Worm (Caenorhabditis elegans): ENCODE results near the gene unc-104.
A peak's percentile ranks its signal among the peaks of the same experiment; 100 is the strongest.

The unc-104 gene

DNA sequence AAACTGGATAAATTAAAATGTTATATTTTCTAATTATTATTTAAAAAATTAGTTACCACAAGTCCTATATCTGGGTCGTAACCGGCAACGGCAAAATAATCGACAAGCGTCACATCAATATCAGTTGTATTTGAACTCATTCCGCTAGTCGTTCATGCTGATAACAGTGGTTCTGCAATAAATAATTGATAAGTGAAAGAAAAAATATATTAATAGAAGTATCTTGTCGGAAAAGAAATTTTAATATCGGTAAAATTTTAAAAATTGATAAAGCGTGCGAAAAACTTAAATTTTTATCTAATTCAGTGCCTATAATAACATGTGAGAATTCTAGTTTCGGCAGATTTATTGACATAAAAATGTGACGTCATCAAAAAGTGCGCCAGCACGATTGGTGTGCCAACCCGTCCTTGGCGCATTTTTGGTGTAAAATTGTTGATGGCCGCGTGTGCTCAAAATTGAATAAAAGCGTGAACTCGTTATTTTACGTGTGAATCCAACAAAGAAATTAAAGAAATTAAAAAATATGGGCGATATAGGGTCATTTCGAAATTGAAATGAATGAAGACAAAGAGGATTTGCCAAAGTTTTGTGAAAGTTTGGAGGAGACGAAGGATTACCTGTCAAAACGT, 27.7 kb downstream of the unc-104 start, which contains the start of the genes lst-6 and lst-5:
TSS of gene lst-6 (minus strand) at position 140 of the 632 bp plus-strand sequence.
TSS of gene lst-5 (plus strand) at position 544 of the 632 bp plus-strand sequence.
- TF ChIP-seq cebp-1 (GFP tag; IDR thresholded peaks at IDR 0.05) (no peak), cebp-1 (tag; optimal IDR thresholded peaks at IDR 0.05) (peak; percentile 54), attf-3 (GFP tag; conservative IDR thresholded peaks at IDR 0.05) (peak; percentile 49; the same call in 1 of the 2 replicates), snpc-1.3 (tag; optimal IDR thresholded peaks at IDR 0.05; ENCODE audit: insufficient read depth) (no peak), nhr-80 (tag; optimal IDR thresholded peaks at IDR 0.05) (peak; percentile 69), let-526 (GFP tag; IDR thresholded peaks at IDR 0.05) (no peak), ztf-18 (tag; optimal IDR thresholded peaks at IDR 0.05) (peak; percentile 90), madf-8 (GFP tag; conservative IDR thresholded peaks at IDR 0.05) (no peak), F33H1.4 (GFP tag; IDR thresholded peaks at IDR 0.05) (peak; percentile 16; the same call in 1 of the 2 replicates), lin-26 (GFP tag; IDR thresholded peaks at IDR 0.05) (no peak), B0035.1 (tag; optimal IDR thresholded peaks at IDR 0.05) (no peak), snpc-4 (GFP tag; optimal IDR thresholded peaks at IDR 0.05) (no peak), snpc-4 (tag; optimal IDR thresholded peaks at IDR 0.05) (peak in 2 of 4 experiments; percentile 10 to 46), dox-1 (GFP tag; IDR thresholded peaks at IDR 0.05) (0 out of 2 replicates have a peak, but pooled peaks have one; percentile 33), lin-54 (GFP tag; optimal IDR thresholded peaks at IDR 0.05) (peak; percentile 17), atf-7 (tag; optimal IDR thresholded peaks at IDR 0.05) (peak; percentile 57), mcd-1 (GFP tag; IDR thresholded peaks at IDR 0.05) (peak; percentile 76), let-607 (tag; optimal IDR thresholded peaks at IDR 0.05) (peak in 1 of 2 experiments; percentile 23), zfh-2 (GFP tag; conservative IDR thresholded peaks at IDR 0.05) (no peak), attf-5 (GFP tag; optimal IDR thresholded peaks at IDR 0.05) (peak; percentile 56), hmg-1.2 (GFP tag; IDR thresholded peaks at IDR 0.05) (peak; percentile 25; the same call in 1 of the 2 replicates), hlh-26 (GFP tag; conservative IDR thresholded peaks at IDR 0.05) (no peak), lin-40 (tag; optimal IDR thresholded peaks at IDR 0.05) (peak; percentile 41)

DNA sequence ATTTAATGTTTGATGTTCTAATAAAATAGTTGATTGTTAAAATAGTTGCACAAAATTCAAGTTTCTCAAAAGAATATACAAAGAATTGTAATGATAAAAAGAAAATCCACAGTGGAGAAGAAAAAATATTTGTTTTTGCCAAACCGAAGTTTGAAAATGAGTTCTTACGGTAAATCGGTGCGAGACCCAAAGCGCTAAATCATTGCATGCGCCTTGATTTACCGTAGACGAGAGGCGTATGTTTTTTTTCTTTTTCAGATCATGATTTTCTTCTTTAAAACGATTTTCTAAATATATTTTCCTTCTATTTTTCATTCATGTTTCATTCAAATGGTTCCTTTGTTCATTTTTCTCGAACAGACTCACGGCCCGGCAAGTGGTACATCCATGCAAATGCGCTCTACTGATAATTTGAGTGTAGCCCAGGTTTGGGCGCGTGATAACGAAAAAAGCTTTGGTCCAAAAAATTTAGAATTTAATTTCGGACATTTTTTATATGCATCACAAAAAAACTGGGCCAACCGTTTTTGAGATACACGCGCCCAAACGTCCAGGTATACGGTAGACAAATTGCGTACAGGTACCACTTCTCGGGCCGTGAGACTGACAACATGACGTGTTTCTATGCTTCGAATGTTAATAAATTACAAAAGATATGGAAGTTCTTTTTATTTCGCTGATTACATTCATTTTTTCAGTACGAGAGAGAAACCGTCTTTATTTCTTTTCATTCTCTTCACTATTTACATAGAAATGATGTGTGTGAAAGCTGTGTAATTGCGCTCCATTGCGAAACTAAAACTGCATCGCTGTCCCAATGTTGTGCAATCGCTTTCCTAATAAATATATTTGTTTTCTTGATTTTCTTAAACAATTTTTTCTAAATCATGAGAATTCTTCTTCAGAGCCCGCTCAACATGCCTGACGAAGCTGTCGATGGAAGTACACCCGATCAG, 30.4 kb downstream of the unc-104 start, which contains the start of gene znf-598:
TSS of gene znf-598 (plus strand) at position 906 of the 956 bp plus-strand sequence.
- TF ChIP-seq egrh-3 (GFP tag; IDR thresholded peaks at IDR 0.05) (no peak), madf-8 (GFP tag; conservative IDR thresholded peaks at IDR 0.05) (peak; percentile 51; the same call in 1 of the 2 replicates), rcor-1 (GFP tag; IDR thresholded peaks at IDR 0.05) (no peak), F39B2.1 (GFP tag; IDR thresholded peaks at IDR 0.05) (no peak), madf-6 (GFP tag; IDR thresholded peaks at IDR 0.05) (peak; percentile 82), let-607 (tag; optimal IDR thresholded peaks at IDR 0.05) (peak; percentile 66 to 73), nhr-27 (tag; optimal IDR thresholded peaks at IDR 0.05) (no peak), F57C9.4 (tag; optimal IDR thresholded peaks at IDR 0.05) (no peak), efl-1 (GFP tag; optimal IDR thresholded peaks at IDR 0.05) (peak; percentile 38), ztf-26 (tag; optimal IDR thresholded peaks at IDR 0.05) (no peak), D2030.7 (GFP tag; IDR thresholded peaks at IDR 0.05) (peak; percentile 34; the same call in 1 of the 2 replicates), lin-54 (GFP tag; optimal IDR thresholded peaks at IDR 0.05) (no peak), sptf-2 (GFP tag; optimal IDR thresholded peaks at IDR 0.05) (no peak), ceh-91 (GFP tag; IDR thresholded peaks at IDR 0.05) (no peak), C17E4.6 (GFP tag; IDR thresholded peaks at IDR 0.05) (no peak), zfh-2 (GFP tag; conservative IDR thresholded peaks at IDR 0.05) (no peak), Y53F4B.3 (GFP tag; IDR thresholded peaks at IDR 0.05) (no peak), Y56A3A.18 (GFP tag; IDR thresholded peaks at IDR 0.05) (no peak), bed-2 (GFP tag; IDR thresholded peaks at IDR 0.05) (no peak), snpc-1.3 (tag; optimal IDR thresholded peaks at IDR 0.05; ENCODE audit: insufficient read depth) (peak; percentile 8), lin-40 (tag; optimal IDR thresholded peaks at IDR 0.05) (peak; percentile 12), unc-130 (GFP tag; optimal IDR thresholded peaks at IDR 0.05) (no peak), akir-1 (GFP tag; optimal IDR thresholded peaks at IDR 0.05) (no peak), dpff-1 (tag; optimal IDR thresholded peaks at IDR 0.05) (no peak), F33H1.4 (GFP tag; IDR thresholded peaks at IDR 0.05) (peak; percentile 86), chd-7 (tag; optimal IDR thresholded peaks at IDR 0.05) (no peak), F55B11.4 (tag; optimal IDR thresholded peaks at IDR 0.05; ENCODE audit: borderline replicate concordance, insufficient read depth) (no peak)
